Worm (Caenorhabditis elegans): ENCODE measurements around the gene cut-3.

DNA sequence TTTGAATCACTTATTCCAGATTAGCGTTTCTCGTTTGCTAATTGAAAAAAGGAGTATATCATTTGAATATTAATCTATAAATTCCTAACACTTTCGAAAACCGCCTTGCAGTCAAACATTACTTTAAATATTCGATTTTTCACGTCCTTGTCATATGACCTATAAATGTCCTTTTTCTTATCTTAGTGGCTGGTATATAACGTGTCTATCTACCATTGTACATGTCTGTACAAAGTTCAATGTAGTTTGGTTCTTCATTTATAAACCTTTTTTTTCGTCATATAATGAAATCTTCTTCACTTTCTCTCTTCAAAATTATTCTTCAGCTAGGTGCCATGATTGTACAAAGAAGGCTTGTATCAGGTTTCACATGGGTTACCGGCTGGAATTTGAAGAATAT is 39.0 kb upstream of the cut-3 start, which contains the start of gene gbh-2:
- TF ChIP-seq lin-15B (tag; optimal IDR thresholded peaks at IDR 0.05) (no peak), hif-1 (tag; optimal IDR thresholded peaks at IDR 0.05) (peak; percentile 42 to 94), nhr-237 (tag; optimal IDR thresholded peaks at IDR 0.05) (no peak), dpl-1 (GFP tag; optimal IDR thresholded peaks at IDR 0.05) (no peak), dve-1 (tag; optimal IDR thresholded peaks at IDR 0.05; ENCODE audit: insufficient read depth) (peak; percentile 92), nhr-25 (tag; optimal IDR thresholded peaks at IDR 0.05; ENCODE audit: borderline replicate concordance, insufficient read depth) (peak; percentile 22), unc-130 (GFP tag; optimal IDR thresholded peaks at IDR 0.05) (no peak)

Measured in whole organism, L4 larva.